Worm (Caenorhabditis elegans): ENCODE data around the gene C16D9.3.

C16D9.3 gene

DNA sequence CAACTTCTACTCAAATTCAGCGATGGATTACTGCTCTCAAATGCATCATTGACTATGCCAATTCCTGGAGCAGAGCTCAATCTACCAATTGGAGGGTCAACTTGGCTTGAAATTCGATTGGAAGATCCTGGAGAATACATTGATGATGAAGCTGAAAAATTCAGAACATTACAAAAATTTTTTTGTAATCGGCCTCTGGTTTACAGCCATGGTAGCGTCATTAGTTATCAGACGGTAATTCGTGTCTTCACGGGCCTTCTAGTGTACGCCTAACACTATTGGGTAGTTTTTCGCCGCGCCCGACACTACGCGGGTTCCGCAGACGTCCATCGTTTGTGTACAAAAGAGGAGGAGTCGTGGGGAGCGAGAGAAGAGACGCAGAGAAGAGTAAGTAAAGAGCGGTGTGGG is 11.1 kb downstream of the C16D9.3 start (continued):
- TF ChIP-seq ama-1 (optimal IDR thresholded peaks at IDR 0.05) (peak; percentile 91), ama-1 (GFP tag; optimal IDR thresholded peaks at IDR 0.05) (peak in 1 of 2 experiments; percentile 35), T07F8.4 (tag; optimal IDR thresholded peaks at IDR 0.05) (peak; percentile 20), sdz-38 (tag; optimal IDR thresholded peaks at IDR 0.05) (no peak), B0336.3 (GFP tag; IDR thresholded peaks at IDR 0.05) (peak; percentile 96), D2030.7 (GFP tag; IDR thresholded peaks at IDR 0.05) (peak; percentile 98), F55B11.4 (tag; optimal IDR thresholded peaks at IDR 0.05; ENCODE audit: borderline replicate concordance, insufficient read depth) (no peak), lsy-27 (tag; optimal IDR thresholded peaks at IDR 0.05; ENCODE audit: borderline replicate concordance, insufficient read depth) (peak; percentile 31), athp-1 (tag; optimal IDR thresholded peaks at IDR 0.05) (peak; percentile 40), snpc-1.1 (tag; optimal IDR thresholded peaks at IDR 0.05; ENCODE audit: insufficient read depth) (peak; percentile 99), let-526 (GFP tag; IDR thresholded peaks at IDR 0.05) (no peak), ztf-28 (GFP tag; IDR thresholded peaks at IDR 0.05) (peak; percentile 91), ztf-6 (GFP tag; IDR thresholded peaks at IDR 0.05) (no peak), rpc-1 (optimal IDR thresholded peaks at IDR 0.05) (peak; percentile 14), rpc-1 (tag; optimal IDR thresholded peaks at IDR 0.05) (peak; percentile 23), unc-130 (GFP tag; optimal IDR thresholded peaks at IDR 0.05) (peak; percentile 62), ccch-3 (GFP tag; optimal IDR thresholded peaks at IDR 0.05) (no peak), atf-7 (tag; optimal IDR thresholded peaks at IDR 0.05) (peak; percentile 67), F57A8.1 (GFP tag; optimal IDR thresholded peaks at IDR 0.05) (no peak), F10E7.11 (tag; optimal IDR thresholded peaks at IDR 0.05) (peak; percentile 8), nhr-80 (tag; optimal IDR thresholded peaks at IDR 0.05) (peak; percentile 53), F23B12.7 (tag; optimal IDR thresholded peaks at IDR 0.05; ENCODE audit: insufficient read depth) (peak; percentile 74), madf-6 (GFP tag; IDR thresholded peaks at IDR 0.05) (peak; percentile 91), F52B5.7 (tag; optimal IDR thresholded peaks at IDR 0.05) (no peak), B0019.2 (GFP tag; conservative IDR thresholded peaks at IDR 0.05) (peak; percentile 69), hrde-1 (tag; optimal IDR thresholded peaks at IDR 0.05; ENCODE audit: borderline replicate concordance) (peak; percentile 90), ztf-25 (GFP tag; IDR thresholded peaks at IDR 0.05) (peak; percentile 73; the same call in 1 of the 2 replicates), dpl-1 (GFP tag; optimal IDR thresholded peaks at IDR 0.05) (peak; percentile 40), snpc-1.3 (tag; optimal IDR thresholded peaks at IDR 0.05; ENCODE audit: insufficient read depth) (peak; percentile 98), tlf-1 (GFP tag; optimal IDR thresholded peaks at IDR 0.05) (peak; percentile 69), K12H6.12 (tag; optimal IDR thresholded peaks at IDR 0.05) (peak; percentile 54), efl-1 (GFP tag; optimal IDR thresholded peaks at IDR 0.05) (peak; percentile 35), nhr-27 (tag; optimal IDR thresholded peaks at IDR 0.05) (peak; percentile 23), chd-7 (tag; optimal IDR thresholded peaks at IDR 0.05) (peak; percentile 74), F22D6.2 (tag; optimal IDR thresholded peaks at IDR 0.05) (peak; percentile 41), K11D2.4 (GFP tag; IDR thresholded peaks at IDR 0.05) (peak; percentile 37; the same call in 1 of the 2 replicates), cebp-1 (GFP tag; IDR thresholded peaks at IDR 0.05) (0 out of 2 replicates have a peak, but pooled peaks have one; percentile 20), cebp-1 (tag; optimal IDR thresholded peaks at IDR 0.05) (no peak), Y79H2A.3 (GFP tag; conservative IDR thresholded peaks at IDR 0.05) (0 out of 2 replicates have a peak, but pooled peaks have one; percentile 65), repo-1 (tag; optimal IDR thresholded peaks at IDR 0.05) (peak; percentile 87), die-1 (tag; optimal IDR thresholded peaks at IDR 0.05) (peak; percentile 52), ztf-3 (GFP tag; optimal IDR thresholded peaks at IDR 0.05) (no peak), lin-35 (GFP tag; optimal IDR thresholded peaks at IDR 0.05) (peak in 2 of 3 experiments; percentile 31 to 75), hmg-20 (GFP tag; IDR thresholded peaks at IDR 0.05) (peak; percentile 84), hlh-12 (tag; optimal IDR thresholded peaks at IDR 0.05) (no peak), snpc-3.4 (tag; optimal IDR thresholded peaks at IDR 0.05) (peak; percentile 99), C17E4.6 (GFP tag; IDR thresholded peaks at IDR 0.05) (peak; percentile 83), mxl-1 (tag; optimal IDR thresholded peaks at IDR 0.05) (peak; percentile 31), Y53G8AR.9 (GFP tag; conservative IDR thresholded peaks at IDR 0.05) (peak; percentile 86)

Data from whole organism, young adult.